Worm (Caenorhabditis elegans) whole organism, L4 larva: ENCODE measurements around the gene rab-39.

Source experiments
- aha-1 ChIP-seq: fragments of 150-350 bp; peaks from one replicate; lab custom pipeline; 2014; ENCODE audit warnings: missing biosample characterization, missing genetic modification characterization
- ces-1 ChIP-seq: fragments of 150-350 bp; sonication (generic microtip); optimal IDR thresholded peaks from 4 replicates; lab custom pipeline; 2014; ENCODE audit warnings: missing biosample characterization, missing genetic modification reagents, missing genetic modification characterization
- hlh-11 ChIP-seq: fragments of 200-800 bp; sonication (Bioruptor generic); optimal IDR thresholded peaks from 2 replicates; lab custom pipeline; 2018; ENCODE audit warnings: mild to moderate bottlenecking, missing genetic modification characterization, missing compliant biosample characterization
- lsy-2 ChIP-seq, 2 experiments: fragments of 150-350 bp in 1 of 2; sonication (generic microtip) in 1 of 2; optimal IDR thresholded peaks; 2 replicates each; lab custom pipeline; 2014 to 2017; ENCODE audit warnings: missing biosample characterization in 2 of 2, missing genetic modification characterization in 2 of 2
- skn-1 ChIP-seq: fragments of 150-350 bp; optimal IDR thresholded peaks from 2 replicates; lab custom pipeline; 2014; ENCODE audit warnings: missing biosample characterization, missing genetic modification characterization
- zag-1 ChIP-seq: fragments of 150-350 bp; optimal IDR thresholded peaks from 2 replicates; lab custom pipeline; 2014; ENCODE audit warnings: missing biosample characterization, missing genetic modification characterization

DNA sequence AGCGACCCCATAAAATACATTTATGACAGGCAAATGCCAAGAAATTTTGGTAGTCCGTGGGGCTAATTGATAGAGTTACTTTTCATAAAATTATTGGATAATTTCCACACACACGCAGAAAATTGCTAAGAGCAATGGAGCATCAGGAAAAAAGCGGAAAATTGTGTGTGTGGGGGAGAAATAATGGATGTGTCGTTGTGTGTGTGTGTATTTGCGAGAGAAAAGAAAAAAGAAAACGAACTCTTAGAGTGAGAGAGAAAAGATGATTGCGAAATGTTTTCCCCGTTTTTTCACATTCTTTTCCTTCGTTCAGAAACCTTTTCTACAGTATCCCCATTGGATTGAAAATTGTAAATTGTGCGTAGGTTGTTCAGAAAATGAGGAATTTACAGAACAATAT lies 41.1 kb downstream of the rab-39 start:
- TF ChIP-seq lsy-2 (tag; optimal IDR thresholded peaks at IDR 0.05; lab: Kevin White, UChicago) (peak in 1 of 2 experiments; percentile 78), aha-1 (tag; lab: Kevin White, UChicago) (no peak), zag-1 (no peak), skn-1 (no peak), hlh-11 (tag; lab: Kevin White, UChicago) (peak; percentile 37), ces-1 (GFP tag; lab: Kevin White, UChicago) (no peak)
